Fruit fly (Drosophila melanogaster) whole organism, embryonic: ENCODE data around the gene Irk1.

Experiments used
- Asciz ChIP-seq: fragments of 200-800 bp; sonication (Bioruptor generic); optimal IDR thresholded peaks from 2 replicates; lab custom pipeline; 2017; ENCODE audit warnings: missing biosample characterization, mild to moderate bottlenecking, missing genetic modification characterization, missing genetic modification reagents
- B-H2 ChIP-seq: fragments of 200-800 bp; sonication (Bioruptor generic); optimal IDR thresholded peaks from 2 replicates; lab custom pipeline; 2018; ENCODE audit warnings: missing biosample characterization, mild to moderate bottlenecking, missing genetic modification characterization
- CG10654 ChIP-seq: fragments of 200-800 bp; sonication (Bioruptor generic); optimal IDR thresholded peaks from 2 replicates; lab custom pipeline; 2016; ENCODE audit warnings: missing biosample characterization, missing genetic modification characterization
- CG10979 ChIP-seq: fragments of 200-800 bp; sonication (Bioruptor generic); optimal IDR thresholded peaks from 2 replicates; lab custom pipeline; 2018; ENCODE audit warnings: missing biosample characterization, mild to moderate bottlenecking, missing genetic modification characterization, moderate library complexity
- CG12219 ChIP-seq: fragments of 200-800 bp; sonication (Bioruptor generic); optimal IDR thresholded peaks from 3 replicates; lab custom pipeline; 2018; ENCODE audit warnings: missing biosample characterization, mild to moderate bottlenecking, missing genetic modification characterization
- CG12769 ChIP-seq: fragments of 200-800 bp; sonication (Bioruptor generic); optimal IDR thresholded peaks from 2 replicates; lab custom pipeline; 2019; ENCODE audit warnings: missing biosample characterization, mild to moderate bottlenecking, missing genetic modification characterization, moderate library complexity
- CG12942 ChIP-seq: fragments of 200-800 bp; sonication (Bioruptor generic); optimal IDR thresholded peaks from 3 replicates; lab custom pipeline; 2016; ENCODE audit warnings: missing biosample characterization, missing genetic modification characterization
- CG15514 ChIP-seq: fragments of 200-800 bp; sonication (Bioruptor generic); optimal IDR thresholded peaks from 3 replicates; lab custom pipeline; 2017; ENCODE audit warnings: missing biosample characterization, missing genetic modification characterization, mild to moderate bottlenecking, moderate library complexity, missing genetic modification reagents
- CG16815 ChIP-seq: fragments of 200-800 bp; sonication (Bioruptor generic); optimal IDR thresholded peaks from 3 replicates; lab custom pipeline; 2017; ENCODE audit warnings: missing biosample characterization, mild to moderate bottlenecking, missing genetic modification characterization
- CG17359 ChIP-seq: fragments of 200-800 bp; sonication (Bioruptor generic); optimal IDR thresholded peaks from 3 replicates; lab custom pipeline; 2018; ENCODE audit warnings: missing biosample characterization, mild to moderate bottlenecking, missing genetic modification characterization, moderate library complexity
- CG1792 ChIP-seq: fragments of 200-800 bp; sonication (Bioruptor generic); optimal IDR thresholded peaks from 2 replicates; lab custom pipeline; 2016; ENCODE audit warnings: missing biosample characterization, missing genetic modification characterization
- CG18262 ChIP-seq: fragments of 200-800 bp; optimal IDR thresholded peaks from 3 replicates; lab custom pipeline; 2019; ENCODE audit warnings: missing biosample characterization, mild to moderate bottlenecking, missing genetic modification characterization, moderate library complexity
- CG2116 ChIP-seq: fragments of 200-800 bp; sonication (Bioruptor generic); optimal IDR thresholded peaks from 3 replicates; lab custom pipeline; 2018; ENCODE audit warnings: missing biosample characterization, mild to moderate bottlenecking, missing genetic modification characterization
- CG2678 ChIP-seq: fragments of 200-800 bp; sonication (Bioruptor generic); optimal IDR thresholded peaks from 3 replicates; lab custom pipeline; 2019; ENCODE audit warnings: missing biosample characterization, mild to moderate bottlenecking, missing genetic modification characterization, moderate library complexity
- CG30020 ChIP-seq: fragments of 200-800 bp; optimal IDR thresholded peaks from 2 replicates; lab custom pipeline; 2019; ENCODE audit warnings: missing biosample characterization, mild to moderate bottlenecking, missing genetic modification characterization, moderate library complexity
- CG31365 ChIP-seq: fragments of 200-800 bp; sonication (Bioruptor generic); optimal IDR thresholded peaks from 2 replicates; lab custom pipeline; 2018; ENCODE audit warnings: missing biosample characterization, mild to moderate bottlenecking, missing genetic modification characterization
- CG3838 ChIP-seq: fragments of 200-800 bp; sonication (Bioruptor generic); optimal IDR thresholded peaks from 3 replicates; lab custom pipeline; 2016; ENCODE audit warnings: missing biosample characterization, missing genetic modification characterization
- CG4424 ChIP-seq: fragments of 200-800 bp; sonication (Bioruptor generic); optimal IDR thresholded peaks from 3 replicates; lab custom pipeline; 2016; ENCODE audit warnings: missing biosample characterization, missing genetic modification characterization
- CG6254 ChIP-seq: fragments of 200-800 bp; sonication (Bioruptor generic); optimal IDR thresholded peaks from 3 replicates; lab custom pipeline; 2017; ENCODE audit warnings: mild to moderate bottlenecking, missing biosample characterization, missing genetic modification reagents, missing genetic modification characterization
- CG6765 ChIP-seq: fragments of 200-800 bp; sonication (Bioruptor generic); optimal IDR thresholded peaks from 3 replicates; lab custom pipeline; 2017; ENCODE audit warnings: missing biosample characterization, mild to moderate bottlenecking, missing genetic modification characterization
- CG6854 ChIP-seq: fragments of 200-800 bp; sonication (Bioruptor generic); optimal IDR thresholded peaks from 3 replicates; lab custom pipeline; 2017; ENCODE audit warnings: missing biosample characterization, mild to moderate bottlenecking, missing genetic modification characterization
- CG7839 ChIP-seq: fragments of 200-800 bp; sonication (Bioruptor generic); optimal IDR thresholded peaks from 3 replicates; lab custom pipeline; 2018; ENCODE audit warnings: missing biosample characterization, mild to moderate bottlenecking, missing genetic modification characterization, moderate library complexity
- CG9215 ChIP-seq: fragments of 200-800 bp; sonication (Bioruptor generic); IDR thresholded peaks from 2 replicates; pipeline ENCODE4 v1.3.6; 2022; ENCODE audit warnings: missing biosample characterization, missing genetic modification characterization
- CG9437 ChIP-seq: fragments of 200-800 bp; sonication (Bioruptor generic); optimal IDR thresholded peaks from 2 replicates; lab custom pipeline; 2018; ENCODE audit warnings: missing biosample characterization, mild to moderate bottlenecking, missing genetic modification characterization
- CrebB ChIP-seq: fragments of 200-800 bp; sonication (Bioruptor generic); optimal IDR thresholded peaks from 3 replicates; lab custom pipeline; 2018; ENCODE audit warnings: missing biosample characterization, mild to moderate bottlenecking, missing genetic modification characterization
- Dad ChIP-seq: fragments of 200-800 bp; sonication (Bioruptor generic); optimal IDR thresholded peaks from 3 replicates; lab custom pipeline; 2016; ENCODE audit warnings: missing biosample characterization, missing genetic modification characterization
- E2f2 ChIP-seq: fragments of 200-800 bp; sonication (Bioruptor generic); IDR thresholded peaks from 2 replicates; pipeline ENCODE4 v1.3.6; 2022; ENCODE audit warnings: missing biosample characterization, missing genetic modification characterization
- HLH4C ChIP-seq: fragments of 200-800 bp; sonication (Bioruptor generic); IDR thresholded peaks from 3 replicates; pipeline ENCODE4 v1.3.6; 2022; ENCODE audit warnings: missing biosample characterization, missing genetic modification characterization; ENCODE audit not compliant: partially characterized antibody
- NC2α ChIP-seq: fragments of 200-800 bp; sonication (Bioruptor generic); optimal IDR thresholded peaks from 2 replicates; lab custom pipeline; 2016; ENCODE audit warnings: missing biosample characterization, missing genetic modification characterization
- Neu2 ChIP-seq: fragments of 200-800 bp; sonication (Bioruptor generic); optimal IDR thresholded peaks from 3 replicates; lab custom pipeline; 2016; ENCODE audit warnings: missing biosample characterization, missing genetic modification characterization, borderline replicate concordance
- caup ChIP-seq: fragments of 200-800 bp; sonication (Bioruptor generic); optimal IDR thresholded peaks from 3 replicates; lab custom pipeline; 2017; ENCODE audit warnings: missing biosample characterization, mild to moderate bottlenecking, missing genetic modification characterization, moderate library complexity; ENCODE audit not compliant: severe bottlenecking
- ewg ChIP-seq: fragments of 200-800 bp; sonication (Bioruptor generic); optimal IDR thresholded peaks from 3 replicates; lab custom pipeline; 2017; ENCODE audit warnings: mild to moderate bottlenecking, missing biosample characterization, missing genetic modification reagents, missing genetic modification characterization
- ftz-f1 ChIP-seq: fragments of 200-800 bp; sonication (Bioruptor generic); optimal IDR thresholded peaks from 2 replicates; lab custom pipeline; 2016; ENCODE audit warnings: missing biosample characterization, missing genetic modification characterization
- gem ChIP-seq: fragments of 200-800 bp; sonication (Bioruptor generic); optimal IDR thresholded peaks from 2 replicates; lab custom pipeline; 2019; ENCODE audit warnings: missing biosample characterization, mild to moderate bottlenecking, missing genetic modification characterization, moderate library complexity
- gsb-n ChIP-seq: fragments of 200-800 bp; sonication (Bioruptor generic); optimal IDR thresholded peaks from 3 replicates; lab custom pipeline; 2018; ENCODE audit warnings: missing biosample characterization, mild to moderate bottlenecking, missing genetic modification characterization
- h ChIP-seq: fragments of >200 bp; optimal IDR thresholded peaks from 2 replicates; lab custom pipeline; 2017
- jigr1 ChIP-seq: fragments of 200-800 bp; sonication (Bioruptor generic); IDR thresholded peaks from 3 replicates; pipeline ENCODE4 v1.3.6; 2022; ENCODE audit warnings: missing biosample characterization, missing genetic modification characterization
- luna ChIP-seq: fragments of 200-800 bp; sonication (Bioruptor generic); optimal IDR thresholded peaks from 2 replicates; lab custom pipeline; 2016; ENCODE audit warnings: missing biosample characterization, missing genetic modification characterization
- mam ChIP-seq: fragments of 200-800 bp; sonication (Bioruptor generic); optimal IDR thresholded peaks from 3 replicates; lab custom pipeline; 2016; ENCODE audit warnings: missing biosample characterization, missing genetic modification characterization
- mld ChIP-seq: fragments of 200-800 bp; sonication (Bioruptor generic); IDR thresholded peaks from 3 replicates; pipeline ENCODE4 v1.3.6; 2022; ENCODE audit warnings: missing biosample characterization, missing genetic modification characterization; ENCODE audit not compliant: partially characterized antibody
- nau ChIP-seq: fragments of 200-800 bp; sonication (Bioruptor generic); optimal IDR thresholded peaks from 3 replicates; lab custom pipeline; 2017; ENCODE audit warnings: missing biosample characterization, mild to moderate bottlenecking, missing genetic modification characterization, missing genetic modification reagents
- nmo ChIP-seq: fragments of 200-800 bp; sonication (Bioruptor generic); optimal IDR thresholded peaks from 2 replicates; lab custom pipeline; 2018; ENCODE audit warnings: missing biosample characterization, mild to moderate bottlenecking, missing genetic modification characterization, moderate library complexity
- pb ChIP-seq: fragments of 200-800 bp; sonication (Bioruptor generic); optimal IDR thresholded peaks from 3 replicates; lab custom pipeline; 2016; ENCODE audit warnings: missing biosample characterization, missing genetic modification characterization
- pros ChIP-seq: fragments of 200-800 bp; sonication (Bioruptor generic); optimal IDR thresholded peaks from 3 replicates; lab custom pipeline; 2019; ENCODE audit warnings: missing biosample characterization, mild to moderate bottlenecking, missing genetic modification characterization, moderate library complexity
- sc ChIP-seq, 3 experiments: fragments of >200 bp in 2 of 3; fragments of 200-800 bp in 1 of 3; sonication (Bioruptor generic) in 1 of 3; optimal IDR thresholded peaks; 2 replicates in 2 of 3; 3 replicates in 1 of 3; lab custom pipeline; 2017; ENCODE audit warnings: mild to moderate bottlenecking in 1 of 3, missing biosample characterization in 1 of 3, missing genetic modification characterization in 1 of 3, missing genetic modification reagents in 1 of 3
- stwl ChIP-seq: fragments of 200-800 bp; sonication (Bioruptor generic); optimal IDR thresholded peaks from 3 replicates; lab custom pipeline; 2018; ENCODE audit warnings: missing biosample characterization, mild to moderate bottlenecking, missing genetic modification characterization, moderate library complexity
- sug ChIP-seq: fragments of 200-800 bp; optimal IDR thresholded peaks from 2 replicates; lab custom pipeline; 2019; ENCODE audit warnings: missing biosample characterization, mild to moderate bottlenecking, missing genetic modification characterization, moderate library complexity
- unpg ChIP-seq: fragments of 200-800 bp; sonication (Bioruptor generic); optimal IDR thresholded peaks from 3 replicates; lab custom pipeline; 2018; ENCODE audit warnings: missing biosample characterization, mild to moderate bottlenecking, missing genetic modification characterization, moderate library complexity
- z ChIP-seq: fragments of 200-800 bp; sonication (Bioruptor generic); IDR thresholded peaks from 3 replicates; pipeline ENCODE4 v1.3.6; 2022; ENCODE audit warnings: missing biosample characterization, missing genetic modification characterization

The Irk1 gene

dm6 chr3R:23173393-23173981 is 5.4 kb downstream of the Irk1 start, which contains the start of gene CG46310 (continued):
- no peak for TF ChIP-seq CG1792 (GFP tag; lab: Kevin White, UChicago)
- TF ChIP-seq CG6854 (GFP tag; lab: Kevin White, UChicago), result peak; percentile 4
- no peak for TF ChIP-seq CG16815
- peak; percentile 59 for TF ChIP-seq CG4424
- no peak for TF ChIP-seq mld (GFP tag; lab: Robert Waterston, UW)
- peak; percentile 83 for TF ChIP-seq CG7839
- TF ChIP-seq luna (GFP tag; lab: Kevin White, UChicago), result no peak
- peak; percentile 45 for TF ChIP-seq ewg (GFP tag; lab: Kevin White, UChicago)
- TF ChIP-seq CrebB (tag; lab: Kevin White, UChicago), result peak; percentile 55
- no peak for TF ChIP-seq pros (GFP tag; lab: Kevin White, UChicago)
- peak; percentile 76 for TF ChIP-seq sug (tag; lab: Kevin White, UChicago)
- peak; percentile 47 for TF ChIP-seq nau
- TF ChIP-seq unpg (GFP tag; lab: Kevin White, UChicago), result peak; percentile 90
- peak; percentile 56; the same call in 1 of the 3 replicates for TF ChIP-seq jigr1 (GFP tag; lab: Robert Waterston, UW)
- TF ChIP-seq CG9437 (GFP tag; lab: Kevin White, UChicago), result peak; percentile 43
- no peak for TF ChIP-seq CG30020 (tag; lab: Kevin White, UChicago)
- TF ChIP-seq gem (tag; lab: Kevin White, UChicago), result peak; percentile 90
- TF ChIP-seq z, result peak; percentile 93
- TF ChIP-seq CG2678 (tag; lab: Kevin White, UChicago), result peak; percentile 78
- TF ChIP-seq E2f2 (GFP tag; lab: Robert Waterston, UW), result peak; percentile 43; the same call in 1 of the 2 replicates
- TF ChIP-seq CG2116, result no peak
- TF ChIP-seq CG12942, result no peak
- peak; percentile 84 for TF ChIP-seq CG12769
- peak; percentile 15 for TF ChIP-seq Asciz (GFP tag; lab: Kevin White, UChicago)
- no peak for TF ChIP-seq sc (optimal IDR thresholded peaks at IDR 0.05; lab: Kevin White, UChicago)
- TF ChIP-seq sc (GFP tag; optimal IDR thresholded peaks at IDR 0.05; lab: Kevin White, UChicago), result no peak
- no peak for TF ChIP-seq NC2α (GFP tag; lab: Kevin White, UChicago)
- peak; percentile 55 for TF ChIP-seq CG15514 (GFP tag; lab: Kevin White, UChicago)
- peak; percentile 70 for TF ChIP-seq caup
- peak; percentile 58 for TF ChIP-seq CG10654 (GFP tag; lab: Kevin White, UChicago)
- TF ChIP-seq CG31365 (tag; lab: Kevin White, UChicago), result peak; percentile 56
- peak; percentile 60 for TF ChIP-seq CG10979
- TF ChIP-seq CG3838 (GFP tag; lab: Kevin White, UChicago), result no peak
- peak; percentile 55 for TF ChIP-seq B-H2 (GFP tag; lab: Kevin White, UChicago)
- TF ChIP-seq CG17359 (tag; lab: Kevin White, UChicago), result peak; percentile 58
- TF ChIP-seq mam (GFP tag; lab: Kevin White, UChicago), result peak; percentile 55
- peak; percentile 82 for TF ChIP-seq CG18262 (tag; lab: Kevin White, UChicago)
- TF ChIP-seq ftz-f1 (GFP tag; lab: Kevin White, UChicago), result no peak
- no peak for TF ChIP-seq h (lab: Kevin White, UChicago)
- peak; percentile 17 for TF ChIP-seq CG6765 (GFP tag; lab: Kevin White, UChicago)
- TF ChIP-seq stwl (tag; lab: Kevin White, UChicago), result no peak
- peak; percentile 1 for TF ChIP-seq pb (GFP tag; lab: Kevin White, UChicago)
- no peak for TF ChIP-seq Neu2 (GFP tag; lab: Kevin White, UChicago)
- peak; percentile 59 for TF ChIP-seq nmo
- no peak for TF ChIP-seq Dad (GFP tag; lab: Kevin White, UChicago)
- peak; percentile 72 for TF ChIP-seq CG9215 (GFP tag; lab: Robert Waterston, UW)
- TF ChIP-seq HLH4C (GFP tag; lab: Robert Waterston, UW), result no peak
- TF ChIP-seq gsb-n (tag; lab: Kevin White, UChicago), result peak; percentile 72
- peak; percentile 29 for TF ChIP-seq CG6254 (GFP tag; lab: Kevin White, UChicago)
- TF ChIP-seq CG12219 (GFP tag; lab: Kevin White, UChicago), result peak; percentile 48
